Fruit fly (Drosophila melanogaster): ENCODE data around the gene CG9331.

dm6 chr2L:20829309-20829708 lies 6.7 kb downstream of the CG9331 start, which contains the start of gene CG31673:
- TF ChIP-seq crp (GFP tag; optimal IDR thresholded peaks at IDR 0.05) = no peak
- TF ChIP-seq Poxn (GFP tag; IDR thresholded peaks at IDR 0.05) = no peak
- TF ChIP-seq Dll (GFP tag; IDR thresholded peaks at IDR 0.05; ENCODE audit: partially characterized antibody) = no peak
- no peak for TF ChIP-seq HmgD (GFP tag; optimal IDR thresholded peaks at IDR 0.05)
- no peak for TF ChIP-seq chn (GFP tag; optimal IDR thresholded peaks at IDR 0.05)
- no peak for TF ChIP-seq CG12104 (GFP tag; optimal IDR thresholded peaks at IDR 0.05)
- TF ChIP-seq CG8089 (GFP tag; optimal IDR thresholded peaks at IDR 0.05) = no peak
- TF ChIP-seq CG17328 (GFP tag; IDR thresholded peaks at IDR 0.05) = no peak
- no peak for TF ChIP-seq CG10366 (GFP tag; IDR thresholded peaks at IDR 0.05)

Measured in whole organism, embryonic.